Fruit fly (Drosophila melanogaster): ENCODE measurements around the gene CG11037.

- TF ChIP-seq OdsH (GFP tag; optimal IDR thresholded peaks at IDR 0.05) (no peak), Jra (GFP tag; optimal IDR thresholded peaks at IDR 0.05) (no peak), Vsx2 (GFP tag; optimal IDR thresholded peaks at IDR 0.05; ENCODE audit: partially characterized antibody) (no peak), N (GFP tag; optimal IDR thresholded peaks at IDR 0.05) (no peak), sage (GFP tag; optimal IDR thresholded peaks at IDR 0.05) (no peak), pan (optimal IDR thresholded peaks at IDR 0.05) (no peak), Abd-B (GFP tag; optimal IDR thresholded peaks at IDR 0.05) (no peak), HLH106 (tag; optimal IDR thresholded peaks at IDR 0.05) (no peak), br (GFP tag; optimal IDR thresholded peaks at IDR 0.05) (no peak)
Observed at dm6 chr3L:20961286-20961685, at the start of gene CG11037.

Data from whole organism, wandering third instar larva.